Fruit fly (Drosophila melanogaster) whole organism, embryonic: ENCODE measurements around the gene CG6569.

Experiments
- Abd-B ChIP-seq: fragments of 200-800 bp; sonication (Bioruptor generic); optimal IDR thresholded peaks from 2 replicates; lab custom pipeline; 2018; ENCODE audit warnings: missing biosample characterization, mild to moderate bottlenecking, missing genetic modification characterization, moderate library complexity
- CG11560 ChIP-seq: fragments of 200-800 bp; sonication (Bioruptor generic); IDR thresholded peaks from 3 replicates; pipeline ENCODE4 v1.3.6; 2022; ENCODE audit warnings: missing biosample characterization, missing genetic modification characterization
- CG11695 ChIP-seq: fragments of 200-800 bp; sonication (Bioruptor generic); IDR thresholded peaks from 3 replicates; pipeline ENCODE4 v1.3.6; 2022; ENCODE audit warnings: missing biosample characterization, missing genetic modification characterization
- CG18476 ChIP-seq: fragments of 200-800 bp; sonication (Bioruptor generic); optimal IDR thresholded peaks from 2 replicates; lab custom pipeline; 2016; ENCODE audit warnings: missing biosample characterization, mild to moderate bottlenecking, missing genetic modification characterization
- CG3847 ChIP-seq: fragments of 200-800 bp; sonication (Bioruptor generic); IDR thresholded peaks from 2 replicates; pipeline ENCODE4 v1.3.6; 2022; ENCODE audit warnings: missing biosample characterization, missing genetic modification characterization
- Sry-δ ChIP-seq: fragments of 200-800 bp; sonication (Bioruptor generic); optimal IDR thresholded peaks from 2 replicates; lab custom pipeline; 2016; ENCODE audit warnings: missing biosample characterization, missing genetic modification characterization
- fd64A ChIP-seq: fragments of 200-800 bp; sonication (Bioruptor generic); optimal IDR thresholded peaks from 3 replicates; lab custom pipeline; 2018; ENCODE audit warnings: missing biosample characterization, mild to moderate bottlenecking, missing genetic modification characterization
- kay ChIP-seq: fragments of 200-800 bp; sonication (Bioruptor generic); optimal IDR thresholded peaks from 2 replicates; lab custom pipeline; 2016; ENCODE audit warnings: missing biosample characterization, missing genetic modification characterization
- pho ChIP-seq: fragments of 200-800 bp; sonication (Bioruptor generic); optimal IDR thresholded peaks from 2 replicates; lab custom pipeline; 2016; ENCODE audit warnings: missing biosample characterization, missing genetic modification characterization
- so ChIP-seq: fragments of 200-800 bp; sonication (Bioruptor generic); IDR thresholded peaks from 3 replicates; pipeline ENCODE4 v1.3.6; 2022; ENCODE audit warnings: missing biosample characterization, missing genetic modification characterization
- vnd ChIP-seq: fragments of 200-800 bp; sonication (Bioruptor generic); IDR thresholded peaks from 3 replicates; pipeline ENCODE4 v1.3.6; 2022; ENCODE audit warnings: missing biosample characterization, missing genetic modification characterization; ENCODE audit not compliant: partially characterized antibody

dm6 chr3R:21838505-21838956 lies 29.2 kb downstream of the CG6569 start:
- TF ChIP-seq CG11695 (no peak), Sry-δ (GFP tag; lab: Kevin White, UChicago) (no peak), CG3847 (GFP tag; lab: Robert Waterston, UW) (no peak), pho (GFP tag; lab: Kevin White, UChicago) (no peak), so (GFP tag; lab: Robert Waterston, UW) (no peak), vnd (GFP tag; lab: Robert Waterston, UW) (no peak), fd64A (no peak), CG11560 (tag; lab: Robert Waterston, UW) (no peak), kay (GFP tag; lab: Kevin White, UChicago) (no peak), Abd-B (no peak), CG18476 (no peak)
